Worm (Caenorhabditis elegans): ENCODE measurements around the gene gtr-1.
A peak's percentile ranks its signal among the peaks of the same experiment; 100 is the strongest.

gtr-1 gene

ce11 chrX:825924-826323 is 23.3 kb downstream of the gtr-1 start (continued):
- TF ChIP-seq egl-27 (tag; optimal IDR thresholded peaks at IDR 0.05) (no peak), mef-2 (tag; optimal IDR thresholded peaks at IDR 0.05) (no peak), zip-4 (GFP tag; optimal IDR thresholded peaks at IDR 0.05) (no peak), nhr-19 (GFP tag; conservative IDR thresholded peaks at IDR 0.05) (peak; percentile 28; the same call in 1 of the 2 replicates), dpl-1 (GFP tag; optimal IDR thresholded peaks at IDR 0.05) (no peak), nhr-20 (tag; optimal IDR thresholded peaks at IDR 0.05) (peak; percentile 55), unc-30 (tag; optimal IDR thresholded peaks at IDR 0.05) (no peak), zag-1 (tag; optimal IDR thresholded peaks at IDR 0.05) (no peak), nhr-84 (tag; optimal IDR thresholded peaks at IDR 0.05) (no peak), unc-98 (GFP tag; IDR thresholded peaks at IDR 0.05) (no peak), ceh-63 (GFP tag; optimal IDR thresholded peaks at IDR 0.05) (no peak), alr-1 (tag; optimal IDR thresholded peaks at IDR 0.05; ENCODE audit: borderline replicate concordance) (no peak), hlh-4 (tag; optimal IDR thresholded peaks at IDR 0.05) (no peak), vab-15 (tag; optimal IDR thresholded peaks at IDR 0.05) (no peak), nhr-71 (tag; optimal IDR thresholded peaks at IDR 0.05) (peak; percentile 75), ama-1 (optimal IDR thresholded peaks at IDR 0.05) (no peak), C16A3.4 (tag; optimal IDR thresholded peaks at IDR 0.05) (no peak), mep-1 (tag; optimal IDR thresholded peaks at IDR 0.05) (peak; percentile 21), jun-1 (tag; optimal IDR thresholded peaks at IDR 0.05) (no peak), snu-23 (GFP tag; optimal IDR thresholded peaks at IDR 0.05) (peak; percentile 65), elt-3 (tag; optimal IDR thresholded peaks at IDR 0.05) (no peak), nhr-237 (tag; optimal IDR thresholded peaks at IDR 0.05) (no peak), C34B4.2 (tag; optimal IDR thresholded peaks at IDR 0.05) (no peak), lin-14 (GFP tag; optimal IDR thresholded peaks at IDR 0.05) (peak; percentile 91), ceh-90 (tag; optimal IDR thresholded peaks at IDR 0.05) (no peak), nhr-47 (tag; optimal IDR thresholded peaks at IDR 0.05) (peak; percentile 76), irx-1 (tag; optimal IDR thresholded peaks at IDR 0.05) (peak; percentile 26), ces-1 (GFP tag; optimal IDR thresholded peaks at IDR 0.05) (no peak), ztf-11 (tag; optimal IDR thresholded peaks at IDR 0.05) (no peak), nhr-85 (tag) (peak; percentile 47), grh-1 (GFP tag; IDR thresholded peaks at IDR 0.05) (no peak), lin-15B (tag; optimal IDR thresholded peaks at IDR 0.05) (no peak), pqm-1 (tag; optimal IDR thresholded peaks at IDR 0.05) (no peak), ztf-4 (tag; optimal IDR thresholded peaks at IDR 0.05) (no peak), rnt-1 (tag; optimal IDR thresholded peaks at IDR 0.05) (peak; percentile 57), unc-86 (tag; optimal IDR thresholded peaks at IDR 0.05) (peak; percentile 74), skn-1 (tag; optimal IDR thresholded peaks at IDR 0.05) (no peak), ets-5 (GFP tag; IDR thresholded peaks at IDR 0.05) (no peak), nhr-11 (tag; optimal IDR thresholded peaks at IDR 0.05) (no peak), snpc-4 (tag; optimal IDR thresholded peaks at IDR 0.05) (no peak), unc-130 (tag; optimal IDR thresholded peaks at IDR 0.05) (no peak), nhr-76 (tag; optimal IDR thresholded peaks at IDR 0.05) (no peak), efl-3 (GFP tag; optimal IDR thresholded peaks at IDR 0.05) (no peak), xbp-1 (tag; optimal IDR thresholded peaks at IDR 0.05) (peak; percentile 58), aly-2 (tag; optimal IDR thresholded peaks at IDR 0.05) (peak; percentile 10), lin-13 (GFP tag; optimal IDR thresholded peaks at IDR 0.05) (no peak), lir-3 (tag; optimal IDR thresholded peaks at IDR 0.05; ENCODE audit: poor library complexity) (no peak), sptf-1 (tag; optimal IDR thresholded peaks at IDR 0.05) (no peak), sox-4 (tag; optimal IDR thresholded peaks at IDR 0.05) (no peak), aha-1 (tag; optimal IDR thresholded peaks at IDR 0.05) (no peak)
